Worm (Caenorhabditis elegans) whole organism, L2 larva: ENCODE measurements around the gene dlg-1.

Experiments
- C34F6.9 ChIP-seq: fragments of 150-350 bp; optimal IDR thresholded peaks from 2 replicates; lab custom pipeline; 2014; ENCODE audit warnings: missing biosample characterization, missing genetic modification characterization
- F13H6.1 ChIP-seq: sonication (generic microtip); optimal IDR thresholded peaks from 2 replicates; lab custom pipeline; 2016; ENCODE audit warnings: missing genetic modification characterization, missing compliant biosample characterization
- R02D3.7 ChIP-seq: fragments of 150-350 bp; optimal IDR thresholded peaks from 2 replicates; lab custom pipeline; 2014; ENCODE audit warnings: missing biosample characterization, missing genetic modification characterization
- Y55F3AM.14 ChIP-seq: fragments of 200-800 bp; sonication (Bioruptor generic); optimal IDR thresholded peaks from 2 replicates; lab custom pipeline; 2018; ENCODE audit warnings: mild to moderate bottlenecking, missing genetic modification characterization, missing compliant biosample characterization
- alr-1 ChIP-seq: fragments of 150-350 bp; optimal IDR thresholded peaks from 2 replicates; lab custom pipeline; 2014; ENCODE audit warnings: missing biosample characterization, missing genetic modification characterization
- aly-2 ChIP-seq: fragments of 150-350 bp; optimal IDR thresholded peaks from 2 replicates; lab custom pipeline; 2014; ENCODE audit warnings: missing biosample characterization, missing genetic modification characterization
- ama-1 ChIP-seq: fragments of 150-350 bp; optimal IDR thresholded peaks from 2 replicates; lab custom pipeline; 2018; ENCODE audit warnings: inconsistent platforms
- blmp-1 ChIP-seq: sonication (generic microtip); optimal IDR thresholded peaks from 2 replicates; lab custom pipeline; 2017; ENCODE audit warnings: missing genetic modification characterization, mild to moderate bottlenecking, missing compliant biosample characterization, antibody characterized with exemption, moderate library complexity; ENCODE audit not compliant: insufficient read depth
- ceh-16 ChIP-seq: fragments of 150-350 bp; optimal IDR thresholded peaks from 2 replicates; lab custom pipeline; 2014; ENCODE audit warnings: missing biosample characterization, missing genetic modification characterization
- ceh-82 ChIP-seq: fragments of 150-350 bp; optimal IDR thresholded peaks from 2 replicates; lab custom pipeline; 2014; ENCODE audit warnings: missing biosample characterization, missing genetic modification characterization
- crh-2 ChIP-seq: sonication (generic microtip); optimal IDR thresholded peaks from 2 replicates; lab custom pipeline; 2017; ENCODE audit warnings: missing biosample characterization, missing genetic modification characterization
- dmd-4 ChIP-seq: sonication (generic microtip); optimal IDR thresholded peaks from 2 replicates; lab custom pipeline; 2017; ENCODE audit warnings: missing biosample characterization, missing genetic modification characterization
- elt-1 ChIP-seq: fragments of 150-350 bp; optimal IDR thresholded peaks from 2 replicates; lab custom pipeline; 2014; ENCODE audit warnings: missing biosample characterization, missing genetic modification characterization
- fos-1 ChIP-seq: fragments of 150-350 bp; optimal IDR thresholded peaks from 2 replicates; lab custom pipeline; 2014; ENCODE audit warnings: missing biosample characterization, missing genetic modification characterization
- gmeb-1 ChIP-seq: fragments of 150-350 bp; optimal IDR thresholded peaks from 2 replicates; lab custom pipeline; 2014; ENCODE audit warnings: missing biosample characterization, missing genetic modification characterization
- lin-13 ChIP-seq: fragments of 150-350 bp; optimal IDR thresholded peaks from 2 replicates; lab custom pipeline; 2014; ENCODE audit warnings: missing biosample characterization, missing genetic modification reagents, missing genetic modification characterization
- lin-39 ChIP-seq: fragments of 150-350 bp; optimal IDR thresholded peaks from 2 replicates; lab custom pipeline; 2014; ENCODE audit warnings: missing biosample characterization, missing genetic modification reagents, missing genetic modification characterization
- lsy-2 ChIP-seq, 2 experiments: fragments of 150-350 bp in 1 of 2; sonication (generic microtip) in 1 of 2; optimal IDR thresholded peaks; 2 replicates each; lab custom pipeline; 2014 to 2017; ENCODE audit warnings: missing biosample characterization in 2 of 2, missing genetic modification characterization in 2 of 2
- mab-5 ChIP-seq: fragments of 150-350 bp; optimal IDR thresholded peaks from 2 replicates; lab custom pipeline; 2014; ENCODE audit warnings: missing biosample characterization, missing genetic modification characterization
- mbf-1 ChIP-seq: sonication (generic microtip); optimal IDR thresholded peaks from 2 replicates; lab custom pipeline; 2017; ENCODE audit warnings: missing biosample characterization, missing genetic modification characterization
- mdl-1 ChIP-seq, 2 experiments: fragments of 150-350 bp in 1 of 2; sonication (generic microtip) in 1 of 2; optimal IDR thresholded peaks; 2 replicates each; lab custom pipeline; 2017; ENCODE audit warnings: missing biosample characterization in 2 of 2, missing genetic modification characterization in 2 of 2
- nhr-10 ChIP-seq: sonication (generic microtip); optimal IDR thresholded peaks from 2 replicates; lab custom pipeline; 2017; ENCODE audit warnings: missing biosample characterization, missing genetic modification characterization
- nhr-129 ChIP-seq: fragments of 150-350 bp; optimal IDR thresholded peaks from 2 replicates; lab custom pipeline; 2014; ENCODE audit warnings: missing biosample characterization, missing genetic modification characterization
- nhr-21 ChIP-seq: fragments of 150-350 bp; optimal IDR thresholded peaks from 2 replicates; lab custom pipeline; 2014; ENCODE audit warnings: missing biosample characterization, missing genetic modification characterization
- nhr-237 ChIP-seq: fragments of 150-350 bp; optimal IDR thresholded peaks from 2 replicates; lab custom pipeline; 2014; ENCODE audit warnings: missing biosample characterization, missing genetic modification characterization
- nhr-25 ChIP-seq: fragments of 150-350 bp; sonication (generic microtip); optimal IDR thresholded peaks from 3 replicates; lab custom pipeline; 2014; ENCODE audit warnings: missing biosample characterization, missing genetic modification characterization
- nhr-6 ChIP-seq: fragments of 150-350 bp; optimal IDR thresholded peaks from 2 replicates; lab custom pipeline; 2014; ENCODE audit warnings: missing biosample characterization, missing genetic modification characterization
- nhr-77 ChIP-seq: fragments of 150-350 bp; optimal IDR thresholded peaks from 2 replicates; lab custom pipeline; 2014; ENCODE audit warnings: missing biosample characterization, missing genetic modification characterization
- sem-4 ChIP-seq: fragments of 150-350 bp; optimal IDR thresholded peaks from 2 replicates; lab custom pipeline; 2014; ENCODE audit warnings: missing biosample characterization, missing genetic modification reagents, missing genetic modification characterization
- sma-3 ChIP-seq: sonication (generic microtip); optimal IDR thresholded peaks from 2 replicates; lab custom pipeline; 2016; ENCODE audit warnings: missing genetic modification reagents, missing genetic modification characterization, missing compliant biosample characterization
- sma-9 ChIP-seq, 2 experiments: fragments of 150-350 bp in 1 of 2; sonication (generic microtip) in 1 of 2; optimal IDR thresholded peaks; 2 replicates each; lab custom pipeline; 2014 to 2016; ENCODE audit warnings: missing genetic modification characterization in 2 of 2, mild to moderate bottlenecking in 1 of 2, missing biosample characterization in 1 of 2, missing compliant biosample characterization in 1 of 2, missing genetic modification reagents in 1 of 2, moderate library complexity in 1 of 2
- snpc-4 ChIP-seq: fragments of 150-350 bp; optimal IDR thresholded peaks from 2 replicates; lab custom pipeline; 2014; ENCODE audit warnings: missing biosample characterization, missing genetic modification characterization
- unc-39 ChIP-seq: fragments of 150-350 bp; optimal IDR thresholded peaks from 2 replicates; lab custom pipeline; 2014; ENCODE audit warnings: missing biosample characterization, missing genetic modification characterization
- unc-55 ChIP-seq: fragments of 150-350 bp; sonication (generic microtip); optimal IDR thresholded peaks from 3 replicates; lab custom pipeline; 2014; ENCODE audit warnings: missing biosample characterization, missing genetic modification reagents, missing genetic modification characterization
- unc-62 ChIP-seq: fragments of 150-350 bp; optimal IDR thresholded peaks from 2 replicates; lab custom pipeline; 2014; ENCODE audit warnings: missing biosample characterization, missing genetic modification reagents, missing genetic modification characterization
- zag-1 ChIP-seq: fragments of 150-350 bp; optimal IDR thresholded peaks from 2 replicates; lab custom pipeline; 2014; ENCODE audit warnings: missing biosample characterization, missing genetic modification characterization
- ztf-1 ChIP-seq: fragments of 200-800 bp; sonication (Bioruptor generic); conservative IDR thresholded peaks from 2 replicates; pipeline ENCODE4 v1.3.6; 2022; ENCODE audit warnings: missing genetic modification characterization, missing compliant biosample characterization
- ztf-11 ChIP-seq: sonication (generic microtip); optimal IDR thresholded peaks from 2 replicates; lab custom pipeline; 2017; ENCODE audit warnings: missing biosample characterization, missing genetic modification characterization
- ztf-4 ChIP-seq: fragments of 150-350 bp; optimal IDR thresholded peaks from 2 replicates; lab custom pipeline; 2014; ENCODE audit warnings: missing biosample characterization, missing genetic modification characterization

dlg-1 gene

ce11 chrX:5516365-5516764, 36.9 kb downstream of the dlg-1 start:
- no peak for TF ChIP-seq ama-1
- TF ChIP-seq crh-2: peak; percentile 42
- TF ChIP-seq nhr-25 (tag; lab: Kevin White, UChicago): peak; percentile 18
- TF ChIP-seq mbf-1: no peak
- no peak for TF ChIP-seq elt-1 (tag; lab: Kevin White, UChicago)
- peak; percentile 40 for TF ChIP-seq nhr-129 (tag; lab: Kevin White, UChicago)
- TF ChIP-seq, all 48 proteins: peak for 3

- TF ChIP-seq lin-39 (tag; lab: Kevin White, UChicago) (no peak), F13H6.1 (tag; lab: Kevin White, UChicago) (no peak), gmeb-1 (tag; lab: Kevin White, UChicago) (no peak), snpc-4 (tag; lab: Kevin White, UChicago) (no peak), sma-9 (GFP tag; optimal IDR thresholded peaks at IDR 0.05; lab: Kevin White, UChicago) (no peak), sma-9 (tag; optimal IDR thresholded peaks at IDR 0.05; lab: Kevin White, UChicago) (no peak), nhr-10 (no peak), nhr-21 (tag; lab: Kevin White, UChicago) (no peak), sem-4 (no peak)
Measured at ce11 chrX:5517063-5517462, 37.6 kb downstream of the dlg-1 start, which contains the start of gene T23F2.5. TSS of gene T23F2.5 (minus strand) at chrX:5517163.

ce11 chrX:5517844-5518243, 38.3 kb downstream of the dlg-1 start:
- TF ChIP-seq nhr-129 (tag; lab: Kevin White, UChicago) (peak; percentile 8), blmp-1 (tag; lab: Kevin White, UChicago) (peak; percentile 15), crh-2 (peak; percentile 12), nhr-77 (tag; lab: Kevin White, UChicago) (no peak), nhr-25 (tag; lab: Kevin White, UChicago) (peak; percentile 63)

ce11 chrX:5518352-5518751, 38.9 kb downstream of the dlg-1 start:
- TF ChIP-seq nhr-6 (tag; lab: Kevin White, UChicago) (no peak), ztf-4 (tag; lab: Kevin White, UChicago) (no peak), alr-1 (tag; lab: Kevin White, UChicago) (no peak), mdl-1 (tag; optimal IDR thresholded peaks at IDR 0.05; lab: Kevin White, UChicago) (no peak), ceh-82 (tag; lab: Kevin White, UChicago) (no peak), snpc-4 (tag; lab: Kevin White, UChicago) (no peak), mab-5 (tag; lab: Kevin White, UChicago) (no peak), mbf-1 (no peak)

ce11 chrX:5519567-5519966, 40.1 kb downstream of the dlg-1 start:
- TF ChIP-seq sma-9 (GFP tag; optimal IDR thresholded peaks at IDR 0.05; lab: Kevin White, UChicago): peak; percentile 29
- no peak for TF ChIP-seq sma-9 (tag; optimal IDR thresholded peaks at IDR 0.05; lab: Kevin White, UChicago)
- no peak for TF ChIP-seq ceh-16
- no peak for TF ChIP-seq ztf-11 (tag; lab: Kevin White, UChicago)
- no peak for TF ChIP-seq C34F6.9 (tag; lab: Kevin White, UChicago)
- TF ChIP-seq R02D3.7 (tag; lab: Kevin White, UChicago): no peak
- TF ChIP-seq, all 48 proteins: peak for 1

- TF ChIP-seq unc-39 (tag; lab: Kevin White, UChicago) (no peak), lsy-2 (tag; optimal IDR thresholded peaks at IDR 0.05; lab: Kevin White, UChicago) (no peak), unc-55 (GFP tag; lab: Kevin White, UChicago) (no peak), nhr-77 (tag; lab: Kevin White, UChicago) (no peak), F13H6.1 (tag; lab: Kevin White, UChicago) (peak; percentile 24), sem-4 (no peak), ztf-4 (tag; lab: Kevin White, UChicago) (no peak), alr-1 (tag; lab: Kevin White, UChicago) (no peak), fos-1 (tag; lab: Kevin White, UChicago) (peak; percentile 60), aly-2 (tag; lab: Kevin White, UChicago) (no peak), mab-5 (tag; lab: Kevin White, UChicago) (no peak), C34F6.9 (tag; lab: Kevin White, UChicago) (no peak), nhr-237 (no peak), zag-1 (no peak), crh-2 (no peak), sma-3 (GFP tag; lab: Kevin White, UChicago) (no peak), lin-39 (tag; lab: Kevin White, UChicago) (no peak), Y55F3AM.14 (no peak), lin-13 (GFP tag; lab: Kevin White, UChicago) (no peak), ceh-16 (no peak), nhr-6 (tag; lab: Kevin White, UChicago) (no peak), mbf-1 (no peak), ztf-1 (GFP tag; lab: Robert Waterston, UW) (no peak), nhr-25 (tag; lab: Kevin White, UChicago) (no peak), dmd-4 (no peak), snpc-4 (tag; lab: Kevin White, UChicago) (no peak), unc-62 (GFP tag; lab: Kevin White, UChicago) (no peak), nhr-21 (tag; lab: Kevin White, UChicago) (no peak)
Measured at ce11 chrX:5522769-5523601, 43.5 kb downstream of the dlg-1 start, which contains the start of gene mboa-3. TSS of gene mboa-3 (minus strand) at chrX:5522819.
